Worm (Caenorhabditis elegans): ENCODE results near the gene C30H6.9.

The C30H6.9 gene

ce11 chrIV:17367294-17367693 lies 12.7 kb downstream of the C30H6.9 start, which contains the start of gene zipt-17:
TSS of gene zipt-17 (minus strand) at chrIV:17367394.
- TF ChIP-seq zip-2 (tag; optimal IDR thresholded peaks at IDR 0.05): no peak
- TF ChIP-seq spr-3 (GFP tag; optimal IDR thresholded peaks at IDR 0.05): no peak
- TF ChIP-seq unc-130 (GFP tag; optimal IDR thresholded peaks at IDR 0.05): no peak

ce11 chrIV:17361143-17361542 lies 18.8 kb downstream of the C30H6.9 start, which contains the start of gene clec-202:
TSS of gene clec-202 (plus strand) at chrIV:17361443.
- TF ChIP-seq zag-1 (tag; optimal IDR thresholded peaks at IDR 0.05) (no peak), unc-62 (GFP tag; optimal IDR thresholded peaks at IDR 0.05 in 1 of 2) (peak in 1 of 2 experiments; percentile 37), unc-62 (tag; optimal IDR thresholded peaks at IDR 0.05) (no peak)

ce11 chrIV:17351586-17351985 lies 28.4 kb downstream of the C30H6.9 start, which contains the start of gene clec-199:
TSS of gene clec-199 (plus strand) at chrIV:17351886.
- TF ChIP-seq pqm-1 (tag; optimal IDR thresholded peaks at IDR 0.05) (no peak), mdt-29 (GFP tag; IDR thresholded peaks at IDR 0.05) (no peak), unc-62 (GFP tag; optimal IDR thresholded peaks at IDR 0.05 in 1 of 2) (no peak), unc-62 (tag; optimal IDR thresholded peaks at IDR 0.05) (no peak), nhr-25 (tag; optimal IDR thresholded peaks at IDR 0.05; ENCODE audit: borderline replicate concordance, insufficient read depth) (no peak), nhr-48 (tag; optimal IDR thresholded peaks at IDR 0.05) (no peak), nhr-237 (tag; optimal IDR thresholded peaks at IDR 0.05) (no peak), D1046.2 (GFP tag; IDR thresholded peaks at IDR 0.05) (no peak)

- TF ChIP-seq mep-1 (tag; optimal IDR thresholded peaks at IDR 0.05) (no peak), F37D6.2 (tag; optimal IDR thresholded peaks at IDR 0.05) (no peak), zip-11 (GFP tag; IDR thresholded peaks at IDR 0.05) (no peak), ztf-11 (tag; optimal IDR thresholded peaks at IDR 0.05) (no peak), nhr-11 (tag; optimal IDR thresholded peaks at IDR 0.05) (no peak), lin-38 (GFP tag; IDR thresholded peaks at IDR 0.05) (no peak), T26A8.4 (GFP tag; IDR thresholded peaks at IDR 0.05) (no peak), lin-29 (GFP tag; IDR thresholded peaks at IDR 0.05) (no peak), ceh-20 (GFP tag; IDR thresholded peaks at IDR 0.05) (no peak), arid-1 (GFP tag; conservative IDR thresholded peaks at IDR 0.05) (no peak), saeg-2 (GFP tag; IDR thresholded peaks at IDR 0.05) (no peak), gei-8 (GFP tag; optimal IDR thresholded peaks at IDR 0.05) (no peak)
Observed at ce11 chrIV:17346599-17347218, 33.3 kb downstream of the C30H6.9 start, which contains the start of the genes clec-197 and clec-198. TSS of gene clec-197 (minus strand) at chrIV:17346699. TSS of gene clec-198 (plus strand) at chrIV:17347168.

- no peak for TF ChIP-seq gei-8 (GFP tag; optimal IDR thresholded peaks at IDR 0.05)
- TF ChIP-seq F10B5.3 (tag; optimal IDR thresholded peaks at IDR 0.05): no peak
- no peak for TF ChIP-seq lim-7 (GFP tag; IDR thresholded peaks at IDR 0.05)
- no peak for TF ChIP-seq ceh-32 (tag; optimal IDR thresholded peaks at IDR 0.05; ENCODE audit: poor library complexity)
- no peak for TF ChIP-seq ctbp-1 (GFP tag; IDR thresholded peaks at IDR 0.05)
- no peak for TF ChIP-seq nhr-28 (tag; optimal IDR thresholded peaks at IDR 0.05)
Observed at ce11 chrIV:17343482-17343881, 36.5 kb downstream of the C30H6.9 start, which contains the start of gene C49C3.11. TSS of gene C49C3.11 (plus strand) at chrIV:17343782.

- TF ChIP-seq snpc-1.2 (GFP tag; IDR thresholded peaks at IDR 0.05): no peak
Observed at ce11 chrIV:17342667-17343066, 37.3 kb downstream of the C30H6.9 start, which contains the start of gene C49C3.21. TSS of gene C49C3.21 (plus strand) at chrIV:17342967.

All from whole organism, L4 larva.